Worm (Caenorhabditis elegans) whole organism, L2 larva: Measurements from ENCODE around the gene tre-5.

ENCODE experiments used
- F13H6.1 ChIP-seq: sonication (generic microtip); optimal IDR thresholded peaks from 2 replicates; lab custom pipeline; 2016; ENCODE audit warnings: missing genetic modification characterization, missing compliant biosample characterization
- R02D3.7 ChIP-seq: fragments of 150-350 bp; optimal IDR thresholded peaks from 2 replicates; lab custom pipeline; 2014; ENCODE audit warnings: missing biosample characterization, missing genetic modification characterization
- Y55F3AM.14 ChIP-seq: fragments of 200-800 bp; sonication (Bioruptor generic); optimal IDR thresholded peaks from 2 replicates; lab custom pipeline; 2018; ENCODE audit warnings: mild to moderate bottlenecking, missing genetic modification characterization, missing compliant biosample characterization
- ZK546.5 ChIP-seq: sonication (generic microtip); optimal IDR thresholded peaks from 2 replicates; lab custom pipeline; 2017; ENCODE audit warnings: missing biosample characterization, missing genetic modification characterization
- ama-1 ChIP-seq: fragments of 150-350 bp; optimal IDR thresholded peaks from 2 replicates; lab custom pipeline; 2018; ENCODE audit warnings: inconsistent platforms
- blmp-1 ChIP-seq: sonication (generic microtip); optimal IDR thresholded peaks from 2 replicates; lab custom pipeline; 2017; ENCODE audit warnings: missing genetic modification characterization, mild to moderate bottlenecking, missing compliant biosample characterization, antibody characterized with exemption, moderate library complexity; ENCODE audit not compliant: insufficient read depth
- ceh-16 ChIP-seq: fragments of 150-350 bp; optimal IDR thresholded peaks from 2 replicates; lab custom pipeline; 2014; ENCODE audit warnings: missing biosample characterization, missing genetic modification characterization
- ceh-82 ChIP-seq: fragments of 150-350 bp; optimal IDR thresholded peaks from 2 replicates; lab custom pipeline; 2014; ENCODE audit warnings: missing biosample characterization, missing genetic modification characterization
- dmd-4 ChIP-seq: sonication (generic microtip); optimal IDR thresholded peaks from 2 replicates; lab custom pipeline; 2017; ENCODE audit warnings: missing biosample characterization, missing genetic modification characterization
- egl-27 ChIP-seq: sonication (generic microtip); optimal IDR thresholded peaks from 3 replicates; lab custom pipeline; 2017; ENCODE audit warnings: missing biosample characterization, missing genetic modification reagents, missing genetic modification characterization
- elt-1 ChIP-seq: fragments of 150-350 bp; optimal IDR thresholded peaks from 2 replicates; lab custom pipeline; 2014; ENCODE audit warnings: missing biosample characterization, missing genetic modification characterization
- elt-3 ChIP-seq: sonication (generic microtip); optimal IDR thresholded peaks from 2 replicates; lab custom pipeline; 2017; ENCODE audit warnings: missing biosample characterization, missing genetic modification characterization
- fos-1 ChIP-seq: fragments of 150-350 bp; optimal IDR thresholded peaks from 2 replicates; lab custom pipeline; 2014; ENCODE audit warnings: missing biosample characterization, missing genetic modification characterization
- gmeb-1 ChIP-seq: fragments of 150-350 bp; optimal IDR thresholded peaks from 2 replicates; lab custom pipeline; 2014; ENCODE audit warnings: missing biosample characterization, missing genetic modification characterization
- lin-13 ChIP-seq: fragments of 150-350 bp; optimal IDR thresholded peaks from 2 replicates; lab custom pipeline; 2014; ENCODE audit warnings: missing biosample characterization, missing genetic modification reagents, missing genetic modification characterization
- lsy-2 ChIP-seq, 2 experiments: fragments of 150-350 bp in 1 of 2; sonication (generic microtip) in 1 of 2; optimal IDR thresholded peaks; 2 replicates each; lab custom pipeline; 2014 to 2017; ENCODE audit warnings: missing biosample characterization in 2 of 2, missing genetic modification characterization in 2 of 2
- mab-5 ChIP-seq: fragments of 150-350 bp; optimal IDR thresholded peaks from 2 replicates; lab custom pipeline; 2014; ENCODE audit warnings: missing biosample characterization, missing genetic modification characterization
- mbf-1 ChIP-seq: sonication (generic microtip); optimal IDR thresholded peaks from 2 replicates; lab custom pipeline; 2017; ENCODE audit warnings: missing biosample characterization, missing genetic modification characterization
- mdl-1 ChIP-seq, 2 experiments: fragments of 150-350 bp in 1 of 2; sonication (generic microtip) in 1 of 2; optimal IDR thresholded peaks; 2 replicates each; lab custom pipeline; 2017; ENCODE audit warnings: missing biosample characterization in 2 of 2, missing genetic modification characterization in 2 of 2
- nhr-10 ChIP-seq: sonication (generic microtip); optimal IDR thresholded peaks from 2 replicates; lab custom pipeline; 2017; ENCODE audit warnings: missing biosample characterization, missing genetic modification characterization
- nhr-11 ChIP-seq: fragments of 150-350 bp; optimal IDR thresholded peaks from 2 replicates; lab custom pipeline; 2014; ENCODE audit warnings: missing biosample characterization, missing genetic modification characterization
- nhr-21 ChIP-seq: fragments of 150-350 bp; optimal IDR thresholded peaks from 2 replicates; lab custom pipeline; 2014; ENCODE audit warnings: missing biosample characterization, missing genetic modification characterization
- nhr-23 ChIP-seq: fragments of 150-350 bp; optimal IDR thresholded peaks from 2 replicates; lab custom pipeline; 2014; ENCODE audit warnings: missing biosample characterization, missing genetic modification reagents, missing genetic modification characterization
- nhr-237 ChIP-seq: fragments of 150-350 bp; optimal IDR thresholded peaks from 2 replicates; lab custom pipeline; 2014; ENCODE audit warnings: missing biosample characterization, missing genetic modification characterization
- nhr-6 ChIP-seq: fragments of 150-350 bp; optimal IDR thresholded peaks from 2 replicates; lab custom pipeline; 2014; ENCODE audit warnings: missing biosample characterization, missing genetic modification characterization
- nhr-77 ChIP-seq: fragments of 150-350 bp; optimal IDR thresholded peaks from 2 replicates; lab custom pipeline; 2014; ENCODE audit warnings: missing biosample characterization, missing genetic modification characterization
- peb-1 ChIP-seq: fragments of 150-350 bp; optimal IDR thresholded peaks from 2 replicates; lab custom pipeline; 2014; ENCODE audit warnings: missing biosample characterization, missing genetic modification characterization
- sem-4 ChIP-seq: fragments of 150-350 bp; optimal IDR thresholded peaks from 2 replicates; lab custom pipeline; 2014; ENCODE audit warnings: missing biosample characterization, missing genetic modification reagents, missing genetic modification characterization
- sma-9 ChIP-seq, 2 experiments: fragments of 150-350 bp in 1 of 2; sonication (generic microtip) in 1 of 2; optimal IDR thresholded peaks; 2 replicates each; lab custom pipeline; 2014 to 2016; ENCODE audit warnings: missing genetic modification characterization in 2 of 2, mild to moderate bottlenecking in 1 of 2, missing biosample characterization in 1 of 2, missing compliant biosample characterization in 1 of 2, missing genetic modification reagents in 1 of 2, moderate library complexity in 1 of 2
- unc-55 ChIP-seq: fragments of 150-350 bp; sonication (generic microtip); optimal IDR thresholded peaks from 3 replicates; lab custom pipeline; 2014; ENCODE audit warnings: missing biosample characterization, missing genetic modification reagents, missing genetic modification characterization
- zag-1 ChIP-seq: fragments of 150-350 bp; optimal IDR thresholded peaks from 2 replicates; lab custom pipeline; 2014; ENCODE audit warnings: missing biosample characterization, missing genetic modification characterization
- ztf-1 ChIP-seq: fragments of 200-800 bp; sonication (Bioruptor generic); conservative IDR thresholded peaks from 2 replicates; pipeline ENCODE4 v1.3.6; 2022; ENCODE audit warnings: missing genetic modification characterization, missing compliant biosample characterization
- ztf-11 ChIP-seq: sonication (generic microtip); optimal IDR thresholded peaks from 2 replicates; lab custom pipeline; 2017; ENCODE audit warnings: missing biosample characterization, missing genetic modification characterization
- ztf-4 ChIP-seq: fragments of 150-350 bp; optimal IDR thresholded peaks from 2 replicates; lab custom pipeline; 2014; ENCODE audit warnings: missing biosample characterization, missing genetic modification characterization

Gene tre-5

DNA sequence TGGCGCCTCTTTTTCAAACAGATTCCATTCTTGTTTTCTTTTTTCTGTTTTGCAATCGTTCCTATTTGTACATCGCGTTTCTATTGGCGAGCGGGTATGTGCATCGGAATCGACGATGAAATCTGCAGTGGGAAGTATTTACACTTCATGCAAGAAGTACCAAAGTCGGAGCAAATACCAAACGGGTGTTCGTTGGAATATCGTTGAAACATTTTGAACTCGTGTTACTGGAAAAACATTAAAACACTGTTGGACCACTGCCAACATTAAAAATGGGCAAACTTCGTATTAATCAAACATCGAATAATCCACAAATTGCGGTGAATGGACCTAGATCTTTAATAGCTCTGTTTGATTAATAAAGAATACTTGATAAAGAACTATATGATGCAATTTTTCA lies 24.1 kb upstream of the tre-5 start, which contains the start of gene C23H3.9:
Gene C23H3.9, minus strand, starts transcription at position 101 of the 400 bp plus-strand sequence.
- TF ChIP-seq ztf-1, result no peak
- TF ChIP-seq ztf-4 (tag; lab: Kevin White, UChicago), result no peak
- TF ChIP-seq nhr-237 (tag; lab: Kevin White, UChicago), result no peak
- TF ChIP-seq egl-27 (tag; lab: Kevin White, UChicago), result no peak
- TF ChIP-seq fos-1 (tag; lab: Kevin White, UChicago), result no peak
- TF ChIP-seq elt-1, result no peak
- no peak for TF ChIP-seq dmd-4
- no peak for TF ChIP-seq ZK546.5 (tag; lab: Kevin White, UChicago)
- no peak for TF ChIP-seq lin-13 (GFP tag; lab: Kevin White, UChicago)
- no peak for TF ChIP-seq ceh-16 (tag; lab: Kevin White, UChicago)
- TF ChIP-seq elt-3 (tag; lab: Kevin White, UChicago), result no peak
- TF ChIP-seq mab-5, result no peak
- TF ChIP-seq nhr-21 (tag; lab: Kevin White, UChicago), result no peak
- no peak for TF ChIP-seq ceh-82 (tag; lab: Kevin White, UChicago)

- TF ChIP-seq fos-1 (tag; lab: Kevin White, UChicago) (peak; percentile 66), mbf-1 (tag; lab: Kevin White, UChicago) (no peak)
Measured at ce11 chrII:76662-77061, 21.6 kb upstream of the tre-5 start.

ce11 chrII:75831-76230 lies 20.7 kb upstream of the tre-5 start:
- no peak for TF ChIP-seq peb-1 (tag; lab: Kevin White, UChicago)
- TF ChIP-seq nhr-10, result no peak
- TF ChIP-seq nhr-237 (tag; lab: Kevin White, UChicago), result no peak
- no peak for TF ChIP-seq Y55F3AM.14 (GFP tag; lab: Kevin White, UChicago)
- no peak for TF ChIP-seq unc-55 (GFP tag; lab: Kevin White, UChicago)
- TF ChIP-seq mbf-1 (tag; lab: Kevin White, UChicago), result no peak
- no peak for TF ChIP-seq sem-4 (tag; lab: Kevin White, UChicago)
- TF ChIP-seq nhr-6, result no peak
- no peak for TF ChIP-seq ceh-16 (tag; lab: Kevin White, UChicago)
- TF ChIP-seq nhr-11 (tag; lab: Kevin White, UChicago), result no peak
- TF ChIP-seq nhr-77 (tag; lab: Kevin White, UChicago), result no peak
- no peak for TF ChIP-seq zag-1 (tag; lab: Kevin White, UChicago)
- no peak for TF ChIP-seq R02D3.7 (tag; lab: Kevin White, UChicago)
- TF ChIP-seq ama-1 (lab: Kevin White, UChicago), result no peak
- no peak for TF ChIP-seq nhr-21 (tag; lab: Kevin White, UChicago)
- no peak for TF ChIP-seq lsy-2 (tag; optimal IDR thresholded peaks at IDR 0.05; lab: Kevin White, UChicago)
- TF ChIP-seq sma-9 (GFP tag; optimal IDR thresholded peaks at IDR 0.05; lab: Kevin White, UChicago), result no peak
- no peak for TF ChIP-seq sma-9 (tag; optimal IDR thresholded peaks at IDR 0.05; lab: Kevin White, UChicago)
- TF ChIP-seq dmd-4, result no peak
- no peak for TF ChIP-seq blmp-1 (tag; lab: Kevin White, UChicago)
- TF ChIP-seq ZK546.5 (tag; lab: Kevin White, UChicago), result no peak

ce11 chrII:73892-74291 lies 18.8 kb upstream of the tre-5 start:
- TF ChIP-seq nhr-23, result no peak
- TF ChIP-seq ztf-1, result no peak
- no peak for TF ChIP-seq egl-27 (tag; lab: Kevin White, UChicago)
- TF ChIP-seq blmp-1 (tag; lab: Kevin White, UChicago), result no peak
- no peak for TF ChIP-seq sma-9 (GFP tag; optimal IDR thresholded peaks at IDR 0.05; lab: Kevin White, UChicago)
- TF ChIP-seq sma-9 (tag; optimal IDR thresholded peaks at IDR 0.05; lab: Kevin White, UChicago), result no peak
- TF ChIP-seq zag-1 (tag; lab: Kevin White, UChicago), result no peak
- TF ChIP-seq R02D3.7 (tag; lab: Kevin White, UChicago), result no peak
- TF ChIP-seq elt-1, result no peak
- no peak for TF ChIP-seq nhr-11 (tag; lab: Kevin White, UChicago)
- no peak for TF ChIP-seq ztf-11 (tag; lab: Kevin White, UChicago)
- no peak for TF ChIP-seq ztf-4 (tag; lab: Kevin White, UChicago)
- no peak for TF ChIP-seq ceh-16 (tag; lab: Kevin White, UChicago)
- no peak for TF ChIP-seq mdl-1 (tag; optimal IDR thresholded peaks at IDR 0.05; lab: Kevin White, UChicago)

- TF ChIP-seq gmeb-1 (tag; lab: Kevin White, UChicago) (no peak), fos-1 (tag; lab: Kevin White, UChicago) (no peak), peb-1 (tag; lab: Kevin White, UChicago) (no peak), F13H6.1 (tag; lab: Kevin White, UChicago) (peak; percentile 6)
Measured at ce11 chrII:73329-73728, 18.2 kb upstream of the tre-5 start.
